Worm (Caenorhabditis elegans) whole organism, L4/young adult: ENCODE data around the gene F37A4.5.

Experiments
- dao-5 ChIP-seq: sonication (generic microtip); optimal IDR thresholded peaks from 2 replicates; lab custom pipeline; 2016; ENCODE audit warnings: missing genotype, missing genetic modification characterization, moderate library complexity, missing compliant biosample characterization
- him-1 ChIP-seq: sonication (generic microtip); optimal IDR thresholded peaks from 2 replicates; lab custom pipeline; 2016; ENCODE audit warnings: missing genotype, missing genetic modification reagents, missing genetic modification characterization, missing compliant biosample characterization

DNA sequence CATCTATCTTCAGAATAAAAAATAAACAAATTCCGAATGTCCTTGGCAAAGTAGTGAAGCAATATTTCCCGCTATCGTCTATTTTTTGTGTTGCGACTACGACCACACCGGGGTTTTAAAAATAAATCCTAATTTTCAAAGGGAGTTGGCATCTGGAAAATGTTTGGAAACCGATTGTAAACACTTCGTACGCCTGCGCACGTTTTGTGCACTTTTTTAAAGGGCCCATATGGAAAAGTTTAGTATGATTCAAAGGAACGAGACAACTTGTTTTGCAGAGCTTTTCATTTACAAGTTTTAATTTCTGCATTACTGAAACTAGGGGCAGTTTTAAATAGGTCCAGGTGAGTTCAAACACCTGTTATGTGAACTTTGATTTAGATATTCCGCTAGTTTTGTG lies 28.4 kb downstream of the F37A4.5 start:
- TF ChIP-seq him-1 (tag; lab: Kevin White, UChicago) (no peak), dao-5 (tag; lab: Kevin White, UChicago) (no peak)
